Fruit fly (Drosophila melanogaster) S2 (cell line): ENCODE measurements around the gene yellow-b.

Experiments used
- CG8478 ChIP-seq: fragments of >200 bp; optimal IDR thresholded peaks from 2 replicates; lab custom pipeline; 2018
- CTCF ChIP-seq, 2 experiments: fragments of >200 bp; optimal IDR thresholded peaks; 2 replicates each; lab custom pipeline; 2018

Gene yellow-b

dm6 chr2L:16804376-16804934 is 50.3 kb downstream of the yellow-b start, which contains the start of gene CG13272:
Gene CG13272, plus strand, starts transcription at chr2L:16804884.
- TF ChIP-seq CTCF (optimal IDR thresholded peaks at IDR 0.05; lab: Kevin White, UChicago): no peak
- TF ChIP-seq CG8478 (lab: Kevin White, UChicago): no peak
